Worm (Caenorhabditis elegans): ENCODE data around the gene eif-1.

DNA sequence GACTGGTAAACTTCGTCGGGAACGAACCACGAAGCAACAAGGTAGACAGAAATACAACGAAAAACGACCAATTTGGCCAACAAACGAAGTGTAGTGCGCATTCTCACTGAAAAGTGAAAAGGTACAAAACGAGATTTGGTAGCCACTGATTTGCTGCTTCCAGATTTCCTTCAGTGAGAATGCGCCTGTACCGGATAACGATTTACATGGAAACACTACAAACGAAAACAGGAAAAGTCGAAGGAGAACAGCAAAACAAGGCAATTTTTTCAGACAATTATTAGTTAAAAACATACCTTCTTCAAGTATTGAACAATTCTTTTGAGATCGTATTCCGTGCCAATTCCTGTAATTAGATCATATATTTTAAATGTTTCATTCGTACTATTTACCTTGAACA, 403 bp downstream of the eif-1 start, which contains the start of gene pigb-1:
- no peak for TF ChIP-seq klf-2 (GFP tag; conservative IDR thresholded peaks at IDR 0.05)
- TF ChIP-seq tab-1 (GFP tag; IDR thresholded peaks at IDR 0.05) = no peak
- no peak for TF ChIP-seq med-1 (GFP tag; optimal IDR thresholded peaks at IDR 0.05; ENCODE audit: insufficient read depth)

Data from whole organism, midembryonic.